Worm (Caenorhabditis elegans): ENCODE measurements around the gene str-151.

str-151 gene

DNA sequence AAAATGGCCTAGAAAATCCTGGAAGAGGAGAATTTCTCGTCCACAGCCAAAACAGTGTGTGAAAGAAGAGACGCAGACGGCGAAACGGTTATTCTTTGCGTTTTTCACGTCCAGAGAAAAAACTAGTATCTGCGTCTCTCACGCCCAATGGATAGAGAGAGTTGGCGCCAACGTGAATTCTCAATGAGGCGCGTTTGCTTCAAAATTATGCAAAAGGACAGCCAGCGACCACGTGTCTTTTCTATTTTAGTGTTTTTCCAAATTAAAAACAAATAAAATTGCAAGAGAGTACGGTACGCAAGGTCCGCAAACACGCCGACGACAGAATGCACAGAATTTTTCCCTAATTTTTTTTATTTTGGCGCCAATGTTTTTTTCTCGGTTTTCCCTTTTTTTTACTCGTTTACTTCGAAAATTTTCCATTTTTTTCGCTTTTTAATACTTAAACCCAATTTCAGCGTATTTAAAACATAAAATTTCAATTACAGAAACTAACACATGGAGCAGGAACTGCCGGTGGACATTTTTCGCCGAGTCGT is 38.0 kb upstream of the str-151 start, which contains the start of gene Y32B12B.2 (continued):
- no peak for TF ChIP-seq T26A5.8 (tag; optimal IDR thresholded peaks at IDR 0.05)
- peak; percentile 74 for TF ChIP-seq nfyb-1 (GFP tag; IDR thresholded peaks at IDR 0.05)
- peak; percentile 48; the same call in 1 of the 2 replicates for TF ChIP-seq bed-1 (GFP tag; IDR thresholded peaks at IDR 0.05)
- no peak for TF ChIP-seq ets-4 (GFP tag; optimal IDR thresholded peaks at IDR 0.05)
- TF ChIP-seq dpff-1 (tag; optimal IDR thresholded peaks at IDR 0.05) = no peak
- TF ChIP-seq Y95B8A.8 (GFP tag; IDR thresholded peaks at IDR 0.05) = no peak
- no peak for TF ChIP-seq ZK185.1 (tag; optimal IDR thresholded peaks at IDR 0.05; ENCODE audit: poor library complexity, severe bottlenecking)
- no peak for TF ChIP-seq repo-1 (tag; optimal IDR thresholded peaks at IDR 0.05)
- no peak for TF ChIP-seq ceh-79 (tag; optimal IDR thresholded peaks at IDR 0.05)
- TF ChIP-seq dpl-1 (GFP tag; optimal IDR thresholded peaks at IDR 0.05) = peak; percentile 76
- 0 out of 2 replicates have a peak, but pooled peaks have one; percentile 5 for TF ChIP-seq aptf-2 (GFP tag; conservative IDR thresholded peaks at IDR 0.05)
- no peak for TF ChIP-seq nhr-80 (tag; optimal IDR thresholded peaks at IDR 0.05)
- TF ChIP-seq F10E7.11 (tag; optimal IDR thresholded peaks at IDR 0.05) = no peak
- TF ChIP-seq F49E8.2 (tag; optimal IDR thresholded peaks at IDR 0.05; ENCODE audit: insufficient read depth) = peak; percentile 33
- no peak for TF ChIP-seq cebp-2 (GFP tag; IDR thresholded peaks at IDR 0.05)
- no peak; the same call in 1 of the 2 replicates for TF ChIP-seq bed-2 (GFP tag; IDR thresholded peaks at IDR 0.05)
- TF ChIP-seq attf-3 (GFP tag; conservative IDR thresholded peaks at IDR 0.05) = no peak; the same call in 1 of the 2 replicates
- no peak for TF ChIP-seq B0035.1 (tag; optimal IDR thresholded peaks at IDR 0.05)
- TF ChIP-seq gei-17 (GFP tag; optimal IDR thresholded peaks at IDR 0.05) = no peak
- TF ChIP-seq nfya-1 (tag; optimal IDR thresholded peaks at IDR 0.05; ENCODE audit: borderline replicate concordance, insufficient read depth) = no peak
- TF ChIP-seq B0336.3 (GFP tag; IDR thresholded peaks at IDR 0.05) = peak; percentile 63; the same call in 1 of the 2 replicates
- no peak for TF ChIP-seq nhr-27 (tag; optimal IDR thresholded peaks at IDR 0.05)
- no peak for TF ChIP-seq rec-8 (tag; optimal IDR thresholded peaks at IDR 0.05)
- peak; percentile 57 for TF ChIP-seq lin-54 (GFP tag; optimal IDR thresholded peaks at IDR 0.05)
- no peak for TF ChIP-seq Y53F4B.3 (GFP tag; IDR thresholded peaks at IDR 0.05)
- TF ChIP-seq lsy-27 (tag; optimal IDR thresholded peaks at IDR 0.05; ENCODE audit: borderline replicate concordance, insufficient read depth) = no peak
- TF ChIP-seq lag-1 (GFP tag; IDR thresholded peaks at IDR 0.05) = no peak
- peak; percentile 46 for TF ChIP-seq ztf-18 (tag; optimal IDR thresholded peaks at IDR 0.05)
- TF ChIP-seq F57C9.4 (tag; optimal IDR thresholded peaks at IDR 0.05) = no peak
- TF ChIP-seq akir-1 (GFP tag; optimal IDR thresholded peaks at IDR 0.05) = no peak
- no peak for TF ChIP-seq fkh-3 (tag; optimal IDR thresholded peaks at IDR 0.05)
- TF ChIP-seq F55B11.4 (tag; optimal IDR thresholded peaks at IDR 0.05; ENCODE audit: borderline replicate concordance, insufficient read depth) = no peak
- no peak for TF ChIP-seq aptf-3 (GFP tag; IDR thresholded peaks at IDR 0.05)
- peak; percentile 50 for TF ChIP-seq attf-5 (GFP tag; optimal IDR thresholded peaks at IDR 0.05)
- TF ChIP-seq egrh-3 (GFP tag; IDR thresholded peaks at IDR 0.05) = no peak
- TF ChIP-seq dox-1 (GFP tag; IDR thresholded peaks at IDR 0.05) = peak; percentile 93
- peak in 1 of 2 experiments; percentile 52 for TF ChIP-seq let-607 (tag; optimal IDR thresholded peaks at IDR 0.05)

DNA sequence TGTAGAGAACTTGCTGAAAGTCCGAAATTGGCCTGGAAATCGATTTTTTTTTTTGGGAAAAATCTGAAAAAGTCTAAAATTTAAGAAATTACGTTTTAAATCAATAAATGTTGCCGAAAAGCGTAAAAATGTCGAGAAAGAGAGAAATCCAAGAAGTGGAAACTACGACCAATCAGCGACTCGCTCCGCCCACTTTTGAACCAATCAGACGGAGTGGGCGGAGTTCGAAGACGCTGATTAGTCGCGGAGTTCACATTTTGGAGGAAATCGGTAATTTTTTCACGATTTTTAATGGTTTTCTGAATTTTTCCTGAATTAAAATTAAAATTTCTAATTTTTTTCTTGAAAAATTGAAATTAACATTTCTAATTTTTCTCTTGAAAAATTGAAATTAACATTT is 36.3 kb upstream of the str-151 start:
- TF ChIP-seq B0035.1 (tag; optimal IDR thresholded peaks at IDR 0.05) = no peak
- no peak for TF ChIP-seq mes-4 (tag; optimal IDR thresholded peaks at IDR 0.05)
- TF ChIP-seq ztf-6 (GFP tag; IDR thresholded peaks at IDR 0.05) = no peak
- no peak for TF ChIP-seq hmg-1.2 (GFP tag; IDR thresholded peaks at IDR 0.05)
- TF ChIP-seq lin-54 (GFP tag; optimal IDR thresholded peaks at IDR 0.05) = no peak
- TF ChIP-seq him-1 (tag; optimal IDR thresholded peaks at IDR 0.05) = no peak
- no peak for TF ChIP-seq F37B4.10 (GFP tag; IDR thresholded peaks at IDR 0.05)
- no peak for TF ChIP-seq F57C9.4 (tag; optimal IDR thresholded peaks at IDR 0.05)
- no peak for TF ChIP-seq attf-6 (GFP tag; IDR thresholded peaks at IDR 0.05)
- TF ChIP-seq snpc-1.3 (tag; optimal IDR thresholded peaks at IDR 0.05; ENCODE audit: insufficient read depth) = no peak
- no peak for TF ChIP-seq B0261.1 (tag; optimal IDR thresholded peaks at IDR 0.05)
- no peak for TF ChIP-seq hlh-26 (GFP tag; conservative IDR thresholded peaks at IDR 0.05)
- TF ChIP-seq tlf-1 (GFP tag; optimal IDR thresholded peaks at IDR 0.05) = no peak
